Worm (Caenorhabditis elegans): ENCODE results near the gene arc-1.

The arc-1 gene

ce11 chrII:9644940-9645634, 29.7 kb upstream of the arc-1 start:
- TF ChIP-seq nhr-11 (tag; optimal IDR thresholded peaks at IDR 0.05) (no peak), zag-1 (tag; optimal IDR thresholded peaks at IDR 0.05) (no peak), aha-1 (tag) (peak; percentile 50), snpc-1.2 (GFP tag; IDR thresholded peaks at IDR 0.05) (no peak), lim-7 (GFP tag; IDR thresholded peaks at IDR 0.05) (no peak), nhr-25 (tag; optimal IDR thresholded peaks at IDR 0.05; ENCODE audit: borderline replicate concordance, insufficient read depth) (no peak), attf-4 (tag; optimal IDR thresholded peaks at IDR 0.05) (no peak), unc-39 (tag; optimal IDR thresholded peaks at IDR 0.05) (no peak), skn-1 (tag; optimal IDR thresholded peaks at IDR 0.05) (no peak), nhr-102 (tag; optimal IDR thresholded peaks at IDR 0.05) (no peak), R02D3.7 (tag; optimal IDR thresholded peaks at IDR 0.05) (no peak), aly-2 (tag; optimal IDR thresholded peaks at IDR 0.05) (no peak), lsy-2 (tag; optimal IDR thresholded peaks at IDR 0.05) (no peak), fkh-10 (GFP tag; optimal IDR thresholded peaks at IDR 0.05) (no peak), F49E8.2 (tag; optimal IDR thresholded peaks at IDR 0.05; ENCODE audit: borderline replicate concordance) (no peak), cey-2 (tag; optimal IDR thresholded peaks at IDR 0.05; ENCODE audit: borderline replicate concordance, insufficient read depth) (no peak), hlh-30 (tag; optimal IDR thresholded peaks at IDR 0.05; ENCODE audit: insufficient read depth) (no peak), unc-62 (GFP tag; optimal IDR thresholded peaks at IDR 0.05 in 1 of 2) (peak in 1 of 2 experiments; percentile 70), unc-62 (tag; optimal IDR thresholded peaks at IDR 0.05) (no peak), vab-7 (GFP tag; IDR thresholded peaks at IDR 0.05) (no peak), ceh-82 (tag; optimal IDR thresholded peaks at IDR 0.05) (no peak), pqm-1 (tag; optimal IDR thresholded peaks at IDR 0.05) (peak; percentile 85), lir-3 (tag; optimal IDR thresholded peaks at IDR 0.05) (no peak), zip-11 (GFP tag; IDR thresholded peaks at IDR 0.05) (no peak), fos-1 (tag; optimal IDR thresholded peaks at IDR 0.05) (no peak), zip-2 (tag; optimal IDR thresholded peaks at IDR 0.05) (no peak), F10B5.3 (tag; optimal IDR thresholded peaks at IDR 0.05) (no peak), mdt-29 (GFP tag; IDR thresholded peaks at IDR 0.05) (no peak), spr-1 (tag; optimal IDR thresholded peaks at IDR 0.05) (no peak), dve-1 (tag; optimal IDR thresholded peaks at IDR 0.05; ENCODE audit: insufficient read depth) (peak; percentile 51), nhr-6 (tag; optimal IDR thresholded peaks at IDR 0.05) (no peak), dmd-6 (GFP tag; IDR thresholded peaks at IDR 0.05) (peak; percentile 52), ctbp-1 (GFP tag; IDR thresholded peaks at IDR 0.05) (no peak), daf-12 (tag; optimal IDR thresholded peaks at IDR 0.05) (no peak), mes-2 (tag; optimal IDR thresholded peaks at IDR 0.05; ENCODE audit: poor library complexity, severe bottlenecking) (no peak), ZK337.2 (GFP tag; IDR thresholded peaks at IDR 0.05) (no peak), ceh-32 (tag; optimal IDR thresholded peaks at IDR 0.05; ENCODE audit: poor library complexity) (no peak), Y5F2A.4 (GFP tag; optimal IDR thresholded peaks at IDR 0.05) (no peak), mdl-1 (tag; optimal IDR thresholded peaks at IDR 0.05) (no peak), egl-43 (GFP tag; IDR thresholded peaks at IDR 0.05) (no peak), hlh-11 (tag; optimal IDR thresholded peaks at IDR 0.05) (peak; percentile 32), lin-39 (tag; optimal IDR thresholded peaks at IDR 0.05) (no peak), nhr-42 (GFP tag; IDR thresholded peaks at IDR 0.05) (no peak), tra-1 (GFP tag; IDR thresholded peaks at IDR 0.05) (no peak), set-16 (GFP tag; IDR thresholded peaks at IDR 0.05) (no peak), ztf-7 (tag; optimal IDR thresholded peaks at IDR 0.05) (no peak), F44E2.7 (GFP tag; IDR thresholded peaks at IDR 0.05) (no peak), mxl-3 (GFP tag; optimal IDR thresholded peaks at IDR 0.05) (peak; percentile 6), hmg-1.1 (GFP tag; IDR thresholded peaks at IDR 0.05) (no peak), hif-1 (tag; optimal IDR thresholded peaks at IDR 0.05) (no peak), saeg-2 (GFP tag; IDR thresholded peaks at IDR 0.05) (no peak)

All from whole organism, L4 larva.